Worm (Caenorhabditis elegans) whole organism, L4/young adult: ENCODE results near the gene ham-1.

ENCODE experiments used
- W03F9.2 ChIP-seq: fragments of 150-350 bp; optimal IDR thresholded peaks from 2 replicates; lab custom pipeline; 2014; ENCODE audit warnings: missing biosample characterization, missing genetic modification characterization
- him-1 ChIP-seq: sonication (generic microtip); optimal IDR thresholded peaks from 2 replicates; lab custom pipeline; 2016; ENCODE audit warnings: missing genotype, missing genetic modification reagents, missing genetic modification characterization, missing compliant biosample characterization

- TF ChIP-seq him-1 (tag; lab: Kevin White, UChicago): no peak
- no peak for TF ChIP-seq W03F9.2 (tag; lab: Kevin White, UChicago)
Measured at ce11 chrIV:12501956-12502355, 40.0 kb upstream of the ham-1 start, which contains the start of gene sru-18.
